Worm (Caenorhabditis elegans): ENCODE data around the gene epn-1.

Gene epn-1

DNA sequence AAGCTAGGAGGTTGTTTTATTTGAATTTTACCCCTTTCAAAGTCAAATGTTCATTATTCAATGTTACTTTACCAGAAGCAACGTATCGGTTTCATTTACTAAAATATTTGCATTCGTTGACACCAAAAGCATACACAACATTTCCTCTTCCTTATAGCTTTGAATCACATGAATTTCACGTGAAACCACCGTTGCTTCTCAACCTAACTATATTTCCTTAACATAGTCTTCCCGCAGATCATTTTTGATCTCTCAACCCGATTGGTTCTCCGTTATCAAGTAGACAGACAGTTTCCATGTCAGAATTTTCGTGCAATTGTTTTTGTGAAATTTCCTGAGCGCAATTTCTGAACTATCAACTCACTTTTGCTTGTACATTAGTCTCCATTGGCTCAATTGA, 8.4 kb downstream of the epn-1 start:
- TF ChIP-seq mdl-1 (tag; optimal IDR thresholded peaks at IDR 0.05) (no peak), sea-2 (GFP tag; optimal IDR thresholded peaks at IDR 0.05) (no peak), ceh-28 (tag; optimal IDR thresholded peaks at IDR 0.05) (peak; percentile 42), nhr-67 (tag; optimal IDR thresholded peaks at IDR 0.05) (no peak), nhr-28 (tag; optimal IDR thresholded peaks at IDR 0.05) (no peak), skn-1 (tag; optimal IDR thresholded peaks at IDR 0.05) (no peak), pha-4 (tag; optimal IDR thresholded peaks at IDR 0.05) (no peak), egl-5 (tag; optimal IDR thresholded peaks at IDR 0.05) (no peak), elt-3 (tag; optimal IDR thresholded peaks at IDR 0.05) (no peak), mml-1 (tag; optimal IDR thresholded peaks at IDR 0.05) (peak; percentile 76), ceh-16 (tag; optimal IDR thresholded peaks at IDR 0.05) (no peak), ama-1 (optimal IDR thresholded peaks at IDR 0.05) (peak; percentile 50), nhr-25 (tag; optimal IDR thresholded peaks at IDR 0.05) (no peak), eor-1 (tag; optimal IDR thresholded peaks at IDR 0.05) (no peak), pqm-1 (tag; optimal IDR thresholded peaks at IDR 0.05) (peak; percentile 57), snpc-4 (tag; optimal IDR thresholded peaks at IDR 0.05) (no peak), elt-2 (tag; optimal IDR thresholded peaks at IDR 0.05) (peak; percentile 36), elt-1 (tag; optimal IDR thresholded peaks at IDR 0.05) (no peak), nhr-23 (tag; optimal IDR thresholded peaks at IDR 0.05) (peak; percentile 36)

- TF ChIP-seq skn-1 (tag; optimal IDR thresholded peaks at IDR 0.05) (peak; percentile 71), snpc-4 (tag; optimal IDR thresholded peaks at IDR 0.05) (no peak), ama-1 (optimal IDR thresholded peaks at IDR 0.05) (peak; percentile 68)
These were observed 9.5 kb downstream of the epn-1 start for ce11 chrX:14808796-14809195.

- TF ChIP-seq ama-1 (optimal IDR thresholded peaks at IDR 0.05) (no peak), nhr-67 (tag; optimal IDR thresholded peaks at IDR 0.05) (no peak), fkh-2 (tag; optimal IDR thresholded peaks at IDR 0.05) (no peak), unc-62 (GFP tag; optimal IDR thresholded peaks at IDR 0.05) (no peak), nhr-43 (tag; optimal IDR thresholded peaks at IDR 0.05; ENCODE audit: poor library complexity, severe bottlenecking) (no peak), snpc-4 (tag; optimal IDR thresholded peaks at IDR 0.05) (no peak), eor-1 (tag; optimal IDR thresholded peaks at IDR 0.05) (no peak), ztf-4 (tag; optimal IDR thresholded peaks at IDR 0.05) (no peak), ZK546.5 (tag; optimal IDR thresholded peaks at IDR 0.05) (no peak), ceh-9 (tag; optimal IDR thresholded peaks at IDR 0.05) (no peak), unc-39 (tag; optimal IDR thresholded peaks at IDR 0.05) (no peak)
These were observed 11.4 kb downstream of the epn-1 start, which contains the start of gene F42D1.4 for ce11 chrX:14806936-14807335. Gene F42D1.4, plus strand, starts transcription at chrX:14807236.

- TF ChIP-seq ceh-82 (tag; optimal IDR thresholded peaks at IDR 0.05): no peak
- no peak for TF ChIP-seq ztf-11 (tag; optimal IDR thresholded peaks at IDR 0.05)
- TF ChIP-seq hmg-11 (tag; optimal IDR thresholded peaks at IDR 0.05): no peak
These were observed 12.6 kb downstream of the epn-1 start for ce11 chrX:14805746-14806145.

ce11 chrX:14804706-14805105, 13.6 kb downstream of the epn-1 start:
- TF ChIP-seq lin-39 (tag; optimal IDR thresholded peaks at IDR 0.05) (peak; percentile 61), pha-4 (tag; optimal IDR thresholded peaks at IDR 0.05) (peak; percentile 33), pqm-1 (tag; optimal IDR thresholded peaks at IDR 0.05) (peak; percentile 6), ceh-28 (tag; optimal IDR thresholded peaks at IDR 0.05) (no peak), tbx-2 (tag; optimal IDR thresholded peaks at IDR 0.05) (peak; percentile 47), nfya-1 (tag; optimal IDR thresholded peaks at IDR 0.05; ENCODE audit: insufficient read depth) (peak; percentile 37), mml-1 (tag; optimal IDR thresholded peaks at IDR 0.05) (no peak), fos-1 (tag; optimal IDR thresholded peaks at IDR 0.05) (no peak), hmg-11 (tag; optimal IDR thresholded peaks at IDR 0.05) (peak; percentile 77), unc-62 (GFP tag; optimal IDR thresholded peaks at IDR 0.05) (no peak), elt-2 (tag; optimal IDR thresholded peaks at IDR 0.05) (peak; percentile 50), nhr-43 (tag; optimal IDR thresholded peaks at IDR 0.05; ENCODE audit: poor library complexity, severe bottlenecking) (peak; percentile 45), fkh-10 (GFP tag; optimal IDR thresholded peaks at IDR 0.05) (no peak)

Measured in whole organism, L3 larva.